Worm (Caenorhabditis elegans): ENCODE data around the gene str-149.
A peak's percentile ranks its signal among the peaks of the same experiment; 100 is the strongest.

str-149 gene

DNA sequence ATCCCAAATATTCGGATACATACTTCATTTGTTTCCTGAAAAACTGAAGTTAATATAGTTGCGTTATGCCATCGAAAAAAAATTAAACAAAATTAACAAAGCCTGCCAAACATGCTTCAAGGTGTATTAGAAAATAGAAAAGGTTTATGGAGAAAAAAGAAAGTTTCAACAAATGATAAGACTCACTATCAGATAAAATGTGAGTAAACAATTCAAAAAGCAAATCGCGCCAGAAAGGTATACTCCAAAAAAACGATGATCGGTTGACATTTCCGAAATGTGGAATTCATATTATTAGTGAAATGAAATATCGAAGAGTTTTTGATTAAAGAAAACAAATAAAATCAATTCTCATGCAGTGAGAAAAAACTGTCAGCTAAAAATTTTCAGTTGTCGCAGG is 47.6 kb downstream of the str-149 start, which contains the start of gene Y70C5A.3:
Gene Y70C5A.3, minus strand, starts transcription at position 50 of the 400 bp plus-strand sequence.
- no peak for TF ChIP-seq fkh-2 (tag; optimal IDR thresholded peaks at IDR 0.05)
- no peak for TF ChIP-seq nhr-28 (tag; optimal IDR thresholded peaks at IDR 0.05)
- TF ChIP-seq pqm-1 (tag; optimal IDR thresholded peaks at IDR 0.05): peak; percentile 30
- no peak for TF ChIP-seq nfya-1 (tag; optimal IDR thresholded peaks at IDR 0.05; ENCODE audit: insufficient read depth)
- no peak for TF ChIP-seq fos-1 (tag; optimal IDR thresholded peaks at IDR 0.05)
- TF ChIP-seq daf-12 (tag; optimal IDR thresholded peaks at IDR 0.05): no peak
- no peak for TF ChIP-seq ceh-82 (tag; optimal IDR thresholded peaks at IDR 0.05)
- peak; percentile 60 for TF ChIP-seq elt-2 (tag; optimal IDR thresholded peaks at IDR 0.05)
- TF ChIP-seq nhr-67 (tag; optimal IDR thresholded peaks at IDR 0.05): no peak
- TF ChIP-seq ceh-28 (tag; optimal IDR thresholded peaks at IDR 0.05): no peak
- no peak for TF ChIP-seq nhr-12 (tag; optimal IDR thresholded peaks at IDR 0.05)
- no peak for TF ChIP-seq ZK546.5 (tag; optimal IDR thresholded peaks at IDR 0.05)
- peak; percentile 19 for TF ChIP-seq pha-4 (tag; optimal IDR thresholded peaks at IDR 0.05)
- TF ChIP-seq egl-5 (tag; optimal IDR thresholded peaks at IDR 0.05): no peak
- TF ChIP-seq nhr-237 (tag; optimal IDR thresholded peaks at IDR 0.05): no peak
- TF ChIP-seq nhr-23 (tag; optimal IDR thresholded peaks at IDR 0.05): no peak
- TF ChIP-seq sea-2 (GFP tag; optimal IDR thresholded peaks at IDR 0.05): no peak
- no peak for TF ChIP-seq ceh-9 (tag; optimal IDR thresholded peaks at IDR 0.05)
- TF ChIP-seq elt-1 (tag; optimal IDR thresholded peaks at IDR 0.05): no peak
- no peak for TF ChIP-seq mdl-1 (tag; optimal IDR thresholded peaks at IDR 0.05)
- TF ChIP-seq jun-1 (tag; optimal IDR thresholded peaks at IDR 0.05): no peak
- no peak for TF ChIP-seq nhr-77 (tag; optimal IDR thresholded peaks at IDR 0.05)
- TF ChIP-seq skn-1 (tag; optimal IDR thresholded peaks at IDR 0.05): no peak
- TF ChIP-seq lin-39 (tag; optimal IDR thresholded peaks at IDR 0.05): no peak
- TF ChIP-seq nhr-11 (tag; optimal IDR thresholded peaks at IDR 0.05): no peak
- TF ChIP-seq unc-39 (tag; optimal IDR thresholded peaks at IDR 0.05): no peak

- no peak for TF ChIP-seq pha-4 (tag; optimal IDR thresholded peaks at IDR 0.05)
- TF ChIP-seq fkh-2 (tag; optimal IDR thresholded peaks at IDR 0.05): no peak
- no peak for TF ChIP-seq nhr-28 (tag; optimal IDR thresholded peaks at IDR 0.05)
- TF ChIP-seq egl-27 (tag; optimal IDR thresholded peaks at IDR 0.05): no peak
- peak; percentile 18 for TF ChIP-seq elt-2 (tag; optimal IDR thresholded peaks at IDR 0.05)
- TF ChIP-seq ztf-11 (tag; optimal IDR thresholded peaks at IDR 0.05): no peak
- no peak for TF ChIP-seq nhr-23 (tag; optimal IDR thresholded peaks at IDR 0.05)
These were observed 48.6 kb downstream of the str-149 start for ce11 chrV:16621894-16622293.

- TF ChIP-seq R02D3.7 (tag; optimal IDR thresholded peaks at IDR 0.05) (no peak), nhr-28 (tag; optimal IDR thresholded peaks at IDR 0.05) (no peak), jun-1 (tag; optimal IDR thresholded peaks at IDR 0.05) (no peak), fos-1 (tag; optimal IDR thresholded peaks at IDR 0.05) (no peak), nhr-12 (tag; optimal IDR thresholded peaks at IDR 0.05) (no peak), nhr-67 (tag; optimal IDR thresholded peaks at IDR 0.05) (no peak), elt-3 (tag; optimal IDR thresholded peaks at IDR 0.05) (no peak), pha-4 (tag; optimal IDR thresholded peaks at IDR 0.05) (no peak), elt-2 (tag; optimal IDR thresholded peaks at IDR 0.05) (no peak), nhr-25 (tag; optimal IDR thresholded peaks at IDR 0.05) (no peak), lin-39 (tag; optimal IDR thresholded peaks at IDR 0.05) (no peak), sea-2 (GFP tag; optimal IDR thresholded peaks at IDR 0.05) (no peak)
These were observed 49.5 kb downstream of the str-149 start, which contains the start of gene Y70C5A.2 for ce11 chrV:16622754-16623261. TSS of gene Y70C5A.2 (minus strand) at chrV:16623211.

All from whole organism, L3 larva.